Worm (Caenorhabditis elegans): ENCODE measurements around the gene cyp-34A9.

The cyp-34A9 gene

ce11 chrV:3929099-3929498 is 41.2 kb downstream of the cyp-34A9 start, which contains the start of gene srx-64:
Gene srx-64, plus strand, starts transcription at chrV:3929399.
- no peak for TF ChIP-seq dve-1 (tag; optimal IDR thresholded peaks at IDR 0.05; ENCODE audit: insufficient read depth)
- TF ChIP-seq T20F7.1 (GFP tag; optimal IDR thresholded peaks at IDR 0.05), result no peak

- no peak for TF ChIP-seq nhr-11 (tag; optimal IDR thresholded peaks at IDR 0.05)
- TF ChIP-seq skn-1 (tag; optimal IDR thresholded peaks at IDR 0.05), result no peak
- TF ChIP-seq set-16 (GFP tag; IDR thresholded peaks at IDR 0.05), result peak; percentile 92
- TF ChIP-seq madf-5 (GFP tag; IDR thresholded peaks at IDR 0.05), result 0 out of 4 replicates have a peak, but pooled peaks of 1 of the 2 experiments have one; percentile 8
Measured at ce11 chrV:3927522-3927921, 42.8 kb downstream of the cyp-34A9 start.

- peak in 1 of 2 experiments; percentile 97 for TF ChIP-seq unc-62 (GFP tag; optimal IDR thresholded peaks at IDR 0.05 in 1 of 2)
- TF ChIP-seq unc-62 (tag; optimal IDR thresholded peaks at IDR 0.05), result no peak
- no peak for TF ChIP-seq sdz-12 (GFP tag; optimal IDR thresholded peaks at IDR 0.05)
Measured at ce11 chrV:3922547-3922946, 47.8 kb downstream of the cyp-34A9 start.

- TF ChIP-seq zfp-2 (tag; optimal IDR thresholded peaks at IDR 0.05) (no peak), nhr-48 (tag; optimal IDR thresholded peaks at IDR 0.05) (no peak), Y48G9A.11 (GFP tag; IDR thresholded peaks at IDR 0.05) (no peak), lir-3 (tag; optimal IDR thresholded peaks at IDR 0.05) (no peak), lin-15B (tag; optimal IDR thresholded peaks at IDR 0.05) (no peak), pha-4 (GFP tag; IDR thresholded peaks at IDR 0.05) (no peak), pha-4 (tag; optimal IDR thresholded peaks at IDR 0.05) (no peak), ceh-82 (tag; optimal IDR thresholded peaks at IDR 0.05) (no peak), skn-1 (tag; optimal IDR thresholded peaks at IDR 0.05) (no peak), set-16 (GFP tag; IDR thresholded peaks at IDR 0.05) (no peak), lin-39 (tag; optimal IDR thresholded peaks at IDR 0.05) (no peak), Y75B8A.6 (GFP tag; IDR thresholded peaks at IDR 0.05) (no peak), daf-12 (tag; optimal IDR thresholded peaks at IDR 0.05) (no peak), mdt-29 (GFP tag; IDR thresholded peaks at IDR 0.05) (no peak), dve-1 (tag; optimal IDR thresholded peaks at IDR 0.05; ENCODE audit: insufficient read depth) (no peak), attf-4 (tag; optimal IDR thresholded peaks at IDR 0.05) (no peak), cey-2 (tag; optimal IDR thresholded peaks at IDR 0.05; ENCODE audit: borderline replicate concordance, insufficient read depth) (no peak)
Measured at ce11 chrV:3921635-3922034, 48.7 kb downstream of the cyp-34A9 start, which contains the start of gene srx-65. Gene srx-65, plus strand, starts transcription at chrV:3921935.

- TF ChIP-seq unc-62 (GFP tag; optimal IDR thresholded peaks at IDR 0.05 in 1 of 2) (no peak), unc-62 (tag; optimal IDR thresholded peaks at IDR 0.05) (no peak), dmd-9 (GFP tag; IDR thresholded peaks at IDR 0.05) (no peak), php-3 (GFP tag; IDR thresholded peaks at IDR 0.05) (no peak), mes-2 (tag; optimal IDR thresholded peaks at IDR 0.05; ENCODE audit: poor library complexity, severe bottlenecking) (no peak), spr-3 (GFP tag; optimal IDR thresholded peaks at IDR 0.05) (no peak), lin-13 (GFP tag; optimal IDR thresholded peaks at IDR 0.05) (no peak), ztf-7 (tag; optimal IDR thresholded peaks at IDR 0.05) (no peak), cey-2 (tag; optimal IDR thresholded peaks at IDR 0.05; ENCODE audit: borderline replicate concordance, insufficient read depth) (no peak)
Measured at ce11 chrV:3919289-3919688, 51.1 kb downstream of the cyp-34A9 start, which contains the start of gene srx-66. Gene srx-66, plus strand, starts transcription at chrV:3919589.

All from whole organism, L4 larva.